Fruit fly (Drosophila melanogaster) whole organism, embryonic: ENCODE measurements around the gene CG14515.
A peak's percentile ranks its signal among the peaks of the same experiment; 100 is the strongest.

ENCODE experiments used
- Ada2b ChIP-seq: fragments of 200-800 bp; sonication (Bioruptor generic); IDR thresholded peaks from 2 replicates; pipeline ENCODE4 v1.3.6; 2022; ENCODE audit warnings: missing biosample characterization, missing genetic modification characterization
- CG10366 ChIP-seq: fragments of 200-800 bp; sonication (Bioruptor generic); IDR thresholded peaks from 2 replicates; pipeline ENCODE4 v1.3.6; 2022; ENCODE audit warnings: missing biosample characterization, missing genetic modification characterization
- CG10959 ChIP-seq: fragments of 200-800 bp; sonication (Bioruptor generic); IDR thresholded peaks from 2 replicates; pipeline ENCODE4 v1.3.6; 2022; ENCODE audit warnings: missing biosample characterization, missing genetic modification characterization
- CG12299 ChIP-seq: fragments of 200-800 bp; sonication (Bioruptor generic); optimal IDR thresholded peaks from 2 replicates; lab custom pipeline; 2018; ENCODE audit warnings: missing biosample characterization, mild to moderate bottlenecking, missing genetic modification characterization
- CG12942 ChIP-seq: fragments of 200-800 bp; sonication (Bioruptor generic); optimal IDR thresholded peaks from 3 replicates; lab custom pipeline; 2016; ENCODE audit warnings: missing biosample characterization, missing genetic modification characterization
- CG13287 ChIP-seq: fragments of 200-800 bp; sonication (Bioruptor generic); IDR thresholded peaks from 2 replicates; pipeline ENCODE4 v1.3.6; 2022; ENCODE audit warnings: missing biosample characterization, missing genetic modification characterization; ENCODE audit not compliant: partially characterized antibody
- CG1647 ChIP-seq: fragments of 200-800 bp; sonication (Bioruptor generic); optimal IDR thresholded peaks from 3 replicates; lab custom pipeline; 2016; ENCODE audit warnings: missing biosample characterization, missing genetic modification characterization
- CG31388 ChIP-seq: fragments of 200-800 bp; sonication (Bioruptor generic); optimal IDR thresholded peaks from 2 replicates; lab custom pipeline; 2016; ENCODE audit warnings: missing biosample characterization, missing genetic modification characterization
- CG34422 ChIP-seq: fragments of 200-800 bp; sonication (Bioruptor generic); IDR thresholded peaks from 3 replicates; pipeline ENCODE4 v1.3.6; 2022; ENCODE audit warnings: missing biosample characterization, missing genetic modification characterization
- CG4360 ChIP-seq: fragments of 200-800 bp; sonication (Bioruptor generic); IDR thresholded peaks from 2 replicates; pipeline ENCODE4 v1.3.6; 2022; ENCODE audit warnings: missing biosample characterization, missing genetic modification characterization
- CG4404 ChIP-seq: fragments of 200-800 bp; sonication (Bioruptor generic); IDR thresholded peaks from 2 replicates; pipeline ENCODE4 v1.3.6; 2022; ENCODE audit warnings: missing biosample characterization, missing genetic modification characterization
- CG4424 ChIP-seq: fragments of 200-800 bp; sonication (Bioruptor generic); optimal IDR thresholded peaks from 3 replicates; lab custom pipeline; 2016; ENCODE audit warnings: missing biosample characterization, missing genetic modification characterization
- CG4707 ChIP-seq: fragments of 200-800 bp; sonication (Bioruptor generic); optimal IDR thresholded peaks from 2 replicates; lab custom pipeline; 2018; ENCODE audit warnings: missing biosample characterization, mild to moderate bottlenecking, missing genetic modification characterization, moderate library complexity
- CG5180 ChIP-seq: fragments of 200-800 bp; sonication (Bioruptor generic); optimal IDR thresholded peaks from 3 replicates; lab custom pipeline; 2017; ENCODE audit warnings: missing biosample characterization, missing genetic modification characterization, mild to moderate bottlenecking, moderate library complexity, missing genetic modification reagents
- CG5245 ChIP-seq: fragments of 200-800 bp; sonication (Bioruptor generic); optimal IDR thresholded peaks from 3 replicates; lab custom pipeline; 2016; ENCODE audit warnings: missing biosample characterization, missing genetic modification characterization
- CG7963 ChIP-seq: fragments of 200-800 bp; sonication (Bioruptor generic); IDR thresholded peaks from 3 replicates; pipeline ENCODE4 v1.3.6; 2022; ENCODE audit warnings: missing biosample characterization, missing genetic modification characterization; ENCODE audit not compliant: partially characterized antibody
- CTCF ChIP-seq: fragments of 200-800 bp; sonication (Bioruptor generic); optimal IDR thresholded peaks from 2 replicates; lab custom pipeline; 2017; ENCODE audit warnings: missing biosample characterization, mild to moderate bottlenecking, missing genetic modification characterization, moderate library complexity
- Chrac-16 ChIP-seq: fragments of 200-800 bp; sonication (Bioruptor generic); optimal IDR thresholded peaks from 3 replicates; lab custom pipeline; 2016; ENCODE audit warnings: missing biosample characterization, missing genetic modification characterization
- CkIIα-i1 ChIP-seq: fragments of 200-800 bp; sonication (Bioruptor generic); IDR thresholded peaks from 2 replicates; pipeline ENCODE4 v1.3.6; 2022; ENCODE audit warnings: missing biosample characterization, missing genetic modification characterization
- CrebB ChIP-seq: fragments of 200-800 bp; sonication (Bioruptor generic); optimal IDR thresholded peaks from 3 replicates; lab custom pipeline; 2018; ENCODE audit warnings: missing biosample characterization, mild to moderate bottlenecking, missing genetic modification characterization
- Gsc ChIP-seq: fragments of 200-800 bp; sonication (Bioruptor generic); IDR thresholded peaks from 2 replicates; pipeline ENCODE4 v1.3.6; 2022; ENCODE audit warnings: missing biosample characterization, missing genetic modification characterization
- Gug ChIP-seq: fragments of 200-800 bp; sonication (Bioruptor generic); IDR thresholded peaks from 4 replicates; pipeline ENCODE4 v1.3.6; 2022; ENCODE audit warnings: missing biosample characterization, missing genetic modification characterization
- H15 ChIP-seq: fragments of 200-800 bp; sonication (Bioruptor generic); IDR thresholded peaks from 3 replicates; pipeline ENCODE4 v1.3.6; 2022; ENCODE audit warnings: missing biosample characterization, missing genetic modification characterization
- HLH4C ChIP-seq: fragments of 200-800 bp; sonication (Bioruptor generic); IDR thresholded peaks from 3 replicates; pipeline ENCODE4 v1.3.6; 2022; ENCODE audit warnings: missing biosample characterization, missing genetic modification characterization; ENCODE audit not compliant: partially characterized antibody
- Hey ChIP-seq: fragments of 200-800 bp; sonication (Bioruptor generic); optimal IDR thresholded peaks from 3 replicates; lab custom pipeline; 2018; ENCODE audit warnings: missing biosample characterization, mild to moderate bottlenecking, missing genetic modification characterization
- Lhr ChIP-seq: fragments of 200-800 bp; sonication (Bioruptor generic); optimal IDR thresholded peaks from 3 replicates; lab custom pipeline; 2017; ENCODE audit warnings: mild to moderate bottlenecking, missing biosample characterization, missing genetic modification reagents, missing genetic modification characterization
- Poxn ChIP-seq: fragments of 200-800 bp; sonication (Bioruptor generic); IDR thresholded peaks from 2 replicates; pipeline ENCODE4 v1.3.6; 2022; ENCODE audit warnings: missing biosample characterization, missing genetic modification characterization
- Rx ChIP-seq: fragments of 200-800 bp; sonication (Bioruptor generic); IDR thresholded peaks from 2 replicates; pipeline ENCODE4 v1.3.6; 2022; ENCODE audit warnings: missing biosample characterization, missing genetic modification characterization
- amos ChIP-seq: fragments of 200-800 bp; sonication (Bioruptor generic); IDR thresholded peaks from 2 replicates; pipeline ENCODE4 v1.3.6; 2022; ENCODE audit warnings: missing biosample characterization, missing genetic modification characterization; ENCODE audit not compliant: partially characterized antibody
- bab2 ChIP-seq: fragments of 200-800 bp; sonication (Bioruptor generic); optimal IDR thresholded peaks from 2 replicates; lab custom pipeline; 2016; ENCODE audit warnings: missing biosample characterization, missing genetic modification characterization
- corto ChIP-seq: fragments of 200-800 bp; sonication (Bioruptor generic); optimal IDR thresholded peaks from 2 replicates; lab custom pipeline; 2016; ENCODE audit warnings: missing biosample characterization, mild to moderate bottlenecking, missing genetic modification characterization, moderate library complexity
- crol ChIP-seq: fragments of 200-800 bp; sonication (Bioruptor generic); IDR thresholded peaks from 2 replicates; pipeline ENCODE4 v1.3.6; 2022; ENCODE audit warnings: missing biosample characterization, missing genetic modification characterization
- cwo ChIP-seq: fragments of 200-800 bp; sonication (Bioruptor generic); optimal IDR thresholded peaks from 3 replicates; lab custom pipeline; 2017; ENCODE audit warnings: missing biosample characterization, missing genetic modification characterization, mild to moderate bottlenecking, moderate library complexity, missing genetic modification reagents
- dmrt99B ChIP-seq: fragments of 200-800 bp; sonication (Bioruptor generic); optimal IDR thresholded peaks from 2 replicates; lab custom pipeline; 2018; ENCODE audit warnings: missing biosample characterization, mild to moderate bottlenecking, missing genetic modification characterization, moderate library complexity
- fd96Cb ChIP-seq: fragments of 200-800 bp; sonication (Bioruptor generic); optimal IDR thresholded peaks from 2 replicates; lab custom pipeline; 2018; ENCODE audit warnings: missing biosample characterization, mild to moderate bottlenecking, missing genetic modification characterization, moderate library complexity
- gce ChIP-seq: fragments of 200-800 bp; sonication (Bioruptor generic); IDR thresholded peaks from 3 replicates; pipeline ENCODE4 v1.3.6; 2022; ENCODE audit warnings: missing biosample characterization, missing genetic modification characterization
- kay ChIP-seq: fragments of 200-800 bp; sonication (Bioruptor generic); optimal IDR thresholded peaks from 2 replicates; lab custom pipeline; 2016; ENCODE audit warnings: missing biosample characterization, missing genetic modification characterization
- lola ChIP-seq, 3 experiments: fragments of >200 bp in 2 of 3; fragments of 200-800 bp in 1 of 3; sonication (Bioruptor generic) in 1 of 3; optimal IDR thresholded peaks; 2 replicates each; lab custom pipeline; 2017 to 2019; ENCODE audit warnings: missing biosample characterization in 3 of 3, missing genetic modification characterization in 3 of 3, mild to moderate bottlenecking in 1 of 3, moderate library complexity in 1 of 3
- lov ChIP-seq, 2 experiments: fragments of 200-800 bp in 1 of 2; fragments of >200 bp in 1 of 2; sonication (Bioruptor generic) in 1 of 2; IDR thresholded peaks in 1 of 2; optimal IDR thresholded peaks in 1 of 2; 2 replicates in 1 of 2; 3 replicates in 1 of 2; pipeline versions ENCODE4 v1.3.6 to Lab custom; 2017 to 2022; ENCODE audit warnings: missing biosample characterization in 1 of 2, missing genetic modification characterization in 1 of 2
- nom ChIP-seq: fragments of 200-800 bp; sonication (Bioruptor generic); optimal IDR thresholded peaks from 2 replicates; lab custom pipeline; 2017; ENCODE audit warnings: missing biosample characterization, missing genetic modification characterization, mild to moderate bottlenecking, moderate library complexity, missing genetic modification reagents
- odd ChIP-seq: fragments of 200-800 bp; sonication (Bioruptor generic); optimal IDR thresholded peaks from 2 replicates; lab custom pipeline; 2017; ENCODE audit warnings: missing biosample characterization, mild to moderate bottlenecking, missing genetic modification characterization
- org-1 ChIP-seq: fragments of 200-800 bp; sonication (Bioruptor generic); optimal IDR thresholded peaks from 2 replicates; lab custom pipeline; 2017; ENCODE audit warnings: missing biosample characterization, missing genetic modification characterization
- pum ChIP-seq: fragments of 200-800 bp; sonication (Bioruptor generic); optimal IDR thresholded peaks from 2 replicates; lab custom pipeline; 2016; ENCODE audit warnings: missing biosample characterization, missing genetic modification characterization
- sim ChIP-seq: fragments of 200-800 bp; sonication (Bioruptor generic); IDR thresholded peaks from 2 replicates; pipeline ENCODE4 v1.3.6; 2022; ENCODE audit warnings: missing biosample characterization, missing genetic modification characterization
- sisA ChIP-seq: fragments of 200-800 bp; sonication (Bioruptor generic); IDR thresholded peaks from 2 replicates; pipeline ENCODE4 v1.3.6; 2022; ENCODE audit warnings: missing biosample characterization, missing genetic modification characterization
- tll ChIP-seq, 2 experiments: fragments of 200-800 bp in 1 of 2; fragments of >200 bp in 1 of 2; sonication (Bioruptor generic) in 1 of 2; optimal IDR thresholded peaks; 2 replicates each; lab custom pipeline; 2017 to 2019; ENCODE audit warnings: missing biosample characterization in 2 of 2, missing genetic modification characterization in 2 of 2, mild to moderate bottlenecking in 1 of 2, moderate library complexity in 1 of 2
- tna ChIP-seq: fragments of 200-800 bp; sonication (Bioruptor generic); IDR thresholded peaks from 2 replicates; pipeline ENCODE4 v1.3.6; 2022; ENCODE audit warnings: missing biosample characterization, missing genetic modification characterization; ENCODE audit not compliant: partially characterized antibody
- twi ChIP-seq: fragments of 200-800 bp; optimal IDR thresholded peaks from 2 replicates; lab custom pipeline; 2019; ENCODE audit warnings: missing biosample characterization, mild to moderate bottlenecking, missing genetic modification characterization, moderate library complexity
- wdn ChIP-seq: fragments of 200-800 bp; sonication (Bioruptor generic); IDR thresholded peaks from 2 replicates; pipeline ENCODE4 v1.3.6; 2022; ENCODE audit warnings: missing biosample characterization, missing genetic modification characterization
- zfh2 ChIP-seq: fragments of 200-800 bp; sonication (Bioruptor generic); optimal IDR thresholded peaks from 2 replicates; lab custom pipeline; 2016; ENCODE audit warnings: missing biosample characterization, missing genetic modification characterization

Gene CG14515

DNA sequence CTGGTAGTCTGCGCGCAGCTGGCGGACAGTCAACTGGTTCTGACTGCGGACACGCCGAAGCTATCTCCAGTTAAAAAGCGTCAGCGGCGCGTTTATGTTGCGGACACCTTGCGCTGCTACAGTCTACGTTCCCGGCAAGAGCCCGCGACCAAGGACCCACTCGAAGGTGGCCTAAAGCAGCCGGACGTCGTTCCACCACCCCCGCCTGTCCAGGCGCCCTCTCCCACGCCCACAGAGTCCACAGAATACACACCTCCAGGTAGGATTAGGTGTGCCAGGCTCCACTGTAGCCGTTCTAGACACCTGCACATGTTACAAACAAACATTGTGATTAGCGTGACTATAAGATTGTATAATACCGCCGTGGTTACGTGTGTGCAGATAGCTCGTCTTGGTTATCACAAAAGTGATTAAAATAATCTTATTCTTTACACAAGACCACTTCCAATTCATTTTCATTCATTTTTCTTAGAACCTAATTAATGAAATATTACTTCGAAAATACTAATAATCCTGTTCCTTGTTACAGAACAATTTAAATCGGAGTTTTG, 33.3 kb downstream of the CG14515 start (continued):
- TF ChIP-seq sisA (GFP tag; lab: Robert Waterston, UW) = 0 out of 2 replicates have a peak, but pooled peaks have one; percentile 27
- TF ChIP-seq lov (optimal IDR thresholded peaks at IDR 0.05; lab: Kevin White, UChicago) = no peak
- no peak for TF ChIP-seq lov (GFP tag; IDR thresholded peaks at IDR 0.05; lab: Robert Waterston, UW)
- no peak for TF ChIP-seq CG12942
- TF ChIP-seq tna (GFP tag; lab: Robert Waterston, UW) = no peak
- no peak for TF ChIP-seq CG4707 (GFP tag; lab: Kevin White, UChicago)
- TF ChIP-seq CTCF (GFP tag; lab: Kevin White, UChicago) = no peak
- peak; percentile 37; the same call in 1 of the 2 replicates for TF ChIP-seq wdn (GFP tag; lab: Robert Waterston, UW)
- no peak for TF ChIP-seq CG10959 (GFP tag; lab: Robert Waterston, UW)
- TF ChIP-seq cwo (GFP tag; lab: Kevin White, UChicago) = peak; percentile 61
- TF ChIP-seq corto (GFP tag; lab: Kevin White, UChicago) = no peak
- no peak for TF ChIP-seq odd (GFP tag; lab: Kevin White, UChicago)
- TF ChIP-seq sim = no peak
- no peak for TF ChIP-seq fd96Cb (tag; lab: Kevin White, UChicago)
- TF ChIP-seq CG4424 (GFP tag; lab: Kevin White, UChicago) = no peak
- TF ChIP-seq CG5245 = no peak
- TF ChIP-seq Gsc (GFP tag; lab: Robert Waterston, UW) = no peak
- TF ChIP-seq Chrac-16 (GFP tag; lab: Kevin White, UChicago) = no peak
- no peak for TF ChIP-seq CG4360 (GFP tag; lab: Robert Waterston, UW)
- TF ChIP-seq Rx = 0 out of 2 replicates have a peak, but pooled peaks have one; percentile 5
- no peak for TF ChIP-seq CG31388
- TF ChIP-seq CG7963 = no peak
- TF ChIP-seq H15 = no peak
- TF ChIP-seq Ada2b (GFP tag; lab: Robert Waterston, UW) = 0 out of 2 replicates have a peak, but pooled peaks have one; percentile 15
- no peak for TF ChIP-seq twi (tag; lab: Kevin White, UChicago)
- TF ChIP-seq tll (GFP tag; optimal IDR thresholded peaks at IDR 0.05; lab: Kevin White, UChicago) = no peak
- TF ChIP-seq Gug (GFP tag; lab: Robert Waterston, UW) = no peak
- TF ChIP-seq CG12299 (tag; lab: Kevin White, UChicago) = no peak
- peak; percentile 17 for TF ChIP-seq zfh2 (GFP tag; lab: Kevin White, UChicago)
- TF ChIP-seq CkIIα-i1 (GFP tag; lab: Robert Waterston, UW) = no peak
- TF ChIP-seq CG1647 (GFP tag; lab: Kevin White, UChicago) = no peak
- TF ChIP-seq CG10366 = no peak
- TF ChIP-seq HLH4C (GFP tag; lab: Robert Waterston, UW) = no peak
- TF ChIP-seq CG4404 (GFP tag; lab: Robert Waterston, UW) = no peak
- TF ChIP-seq dmrt99B (tag; lab: Kevin White, UChicago) = no peak
- TF ChIP-seq org-1 (GFP tag; lab: Kevin White, UChicago) = no peak
- 0 out of 3 replicates have a peak, but pooled peaks have one; percentile 19 for TF ChIP-seq CG34422 (GFP tag; lab: Robert Waterston, UW)
- TF ChIP-seq bab2 (GFP tag; lab: Kevin White, UChicago) = no peak
- no peak for TF ChIP-seq gce (GFP tag; lab: Robert Waterston, UW)
- no peak for TF ChIP-seq kay (GFP tag; lab: Kevin White, UChicago)
- no peak for TF ChIP-seq CG13287 (GFP tag; lab: Robert Waterston, UW)
- no peak for TF ChIP-seq CG5180 (GFP tag; lab: Kevin White, UChicago)
- TF ChIP-seq Hey (tag; lab: Kevin White, UChicago) = no peak
- TF ChIP-seq Poxn (GFP tag; lab: Robert Waterston, UW) = peak; percentile 20; the same call in 1 of the 2 replicates
- TF ChIP-seq CrebB (tag; lab: Kevin White, UChicago) = no peak
- TF ChIP-seq lola (GFP tag; optimal IDR thresholded peaks at IDR 0.05; lab: Kevin White, UChicago) = no peak
- TF ChIP-seq pum (GFP tag; lab: Kevin White, UChicago) = no peak
- no peak for TF ChIP-seq nom
- TF ChIP-seq Lhr (GFP tag; lab: Kevin White, UChicago) = no peak
- no peak for TF ChIP-seq crol (GFP tag; lab: Robert Waterston, UW)
- TF ChIP-seq amos (GFP tag; lab: Robert Waterston, UW) = no peak
